Worm (Caenorhabditis elegans) whole organism, L3 larva: Measurements from ENCODE around the gene srxa-14.

Experiments
- egl-27 ChIP-seq: sonication (generic microtip); optimal IDR thresholded peaks from 4 replicates; lab custom pipeline; 2017; ENCODE audit warnings: missing biosample characterization, missing genetic modification reagents, missing genetic modification characterization
- ztf-11 ChIP-seq: fragments of 150-350 bp; optimal IDR thresholded peaks from 2 replicates; lab custom pipeline; 2014; ENCODE audit warnings: missing biosample characterization, missing genetic modification characterization

DNA sequence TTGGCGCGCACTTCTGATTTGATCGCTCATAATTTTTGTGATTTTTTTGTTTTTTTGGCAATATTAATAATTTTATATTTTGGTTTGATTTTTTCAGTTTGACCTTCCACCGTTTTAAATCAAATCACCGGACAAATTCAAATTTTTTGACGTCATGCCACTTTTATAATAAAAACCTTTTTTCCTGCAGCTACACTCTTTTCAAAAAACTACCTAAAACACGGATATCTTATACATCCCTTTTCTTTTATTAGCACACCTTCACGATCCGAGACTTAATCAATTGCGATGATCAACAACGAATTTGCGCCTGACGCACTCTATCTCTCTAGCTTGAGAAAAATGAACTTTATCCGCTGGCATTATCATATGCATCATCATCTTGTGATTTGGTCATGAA lies 29.9 kb upstream of the srxa-14 start, which contains the start of gene grd-2:
- TF ChIP-seq ztf-11 (tag; lab: Kevin White, UChicago) (no peak), egl-27 (tag; lab: Kevin White, UChicago) (no peak)
